Fruit fly (Drosophila melanogaster) whole organism, adult: ENCODE measurements around the gene Rab35.

ENCODE experiments used
- CG14711 ChIP-seq: fragments of 200-800 bp; sonication (Bioruptor generic); optimal IDR thresholded peaks from 2 replicates; lab custom pipeline; 2018; ENCODE audit warnings: missing biosample characterization, mild to moderate bottlenecking, missing genetic modification characterization, moderate library complexity
- CG33017 ChIP-seq: fragments of 200-800 bp; sonication (Bioruptor generic); optimal IDR thresholded peaks from 2 replicates; lab custom pipeline; 2018; ENCODE audit warnings: missing biosample characterization, mild to moderate bottlenecking, missing genetic modification characterization, moderate library complexity
- CG5204 ChIP-seq: fragments of 200-800 bp; sonication (Bioruptor generic); optimal IDR thresholded peaks from 2 replicates; lab custom pipeline; 2016; ENCODE audit warnings: missing biosample characterization, missing genetic modification characterization
- CG7101 ChIP-seq: fragments of 200-800 bp; sonication (Bioruptor generic); optimal IDR thresholded peaks from 2 replicates; lab custom pipeline; 2018; ENCODE audit warnings: missing biosample characterization, mild to moderate bottlenecking, missing genetic modification characterization, moderate library complexity
- Clk ChIP-seq: fragments of 200-800 bp; sonication (Bioruptor generic); optimal IDR thresholded peaks from 2 replicates; lab custom pipeline; 2017; ENCODE audit warnings: missing biosample characterization, missing genetic modification characterization
- Crg-1 ChIP-seq: fragments of 200-800 bp; sonication (Bioruptor generic); optimal IDR thresholded peaks from 2 replicates; lab custom pipeline; 2016; ENCODE audit warnings: missing biosample characterization, missing genetic modification characterization
- bab1 ChIP-seq: fragments of 200-800 bp; sonication (Bioruptor generic); optimal IDR thresholded peaks from 3 replicates; lab custom pipeline; 2019; ENCODE audit warnings: missing biosample characterization, mild to moderate bottlenecking, missing genetic modification characterization, moderate library complexity
- cic ChIP-seq: fragments of 200-800 bp; sonication (Bioruptor generic); optimal IDR thresholded peaks from 2 replicates; lab custom pipeline; 2017; ENCODE audit warnings: missing biosample characterization, mild to moderate bottlenecking, missing genetic modification characterization, moderate library complexity
- kay ChIP-seq: fragments of 200-800 bp; sonication (Bioruptor generic); peaks from one replicate; lab custom pipeline; 2016; ENCODE audit warnings: missing biosample characterization, missing genetic modification characterization, borderline replicate concordance
- toe ChIP-seq: fragments of 200-800 bp; sonication (Bioruptor generic); optimal IDR thresholded peaks from 2 replicates; lab custom pipeline; 2016; ENCODE audit warnings: missing biosample characterization, missing genetic modification characterization

dm6 chrX:20165773-20166412 lies 6.2 kb upstream of the Rab35 start, which contains the start of gene Phf7:
- TF ChIP-seq CG14711 (tag; lab: Kevin White, UChicago) (no peak), CG7101 (tag; lab: Kevin White, UChicago) (no peak), toe (GFP tag; lab: Kevin White, UChicago) (no peak), bab1 (GFP tag; lab: Kevin White, UChicago) (no peak), Clk (GFP tag; lab: Kevin White, UChicago) (no peak), kay (GFP tag; lab: Kevin White, UChicago) (no peak), Crg-1 (no peak), cic (GFP tag; lab: Kevin White, UChicago) (no peak), CG33017 (no peak), CG5204 (no peak)
